Fruit fly (Drosophila melanogaster) whole organism, embryonic: ENCODE results near the gene cno.
A peak's percentile ranks its signal among the peaks of the same experiment; 100 is the strongest.

Experiments
- Ada2b ChIP-seq: fragments of 200-800 bp; sonication (Bioruptor generic); IDR thresholded peaks from 2 replicates; pipeline ENCODE4 v1.3.6; 2022; ENCODE audit warnings: missing biosample characterization, missing genetic modification characterization
- Aef1 ChIP-seq: fragments of 200-800 bp; sonication (Bioruptor generic); IDR thresholded peaks from 3 replicates; pipeline ENCODE4 v1.3.6; 2022; ENCODE audit warnings: missing biosample characterization, missing genetic modification characterization
- BtbVII ChIP-seq: fragments of 200-800 bp; sonication (Bioruptor generic); optimal IDR thresholded peaks from 3 replicates; lab custom pipeline; 2017; ENCODE audit warnings: missing biosample characterization, mild to moderate bottlenecking, missing genetic modification characterization
- CG10543 ChIP-seq: fragments of 200-800 bp; sonication (Bioruptor generic); optimal IDR thresholded peaks from 3 replicates; lab custom pipeline; 2017; ENCODE audit warnings: missing biosample characterization, mild to moderate bottlenecking, missing genetic modification characterization, moderate library complexity
- CG11696 ChIP-seq: fragments of 200-800 bp; sonication (Bioruptor generic); IDR thresholded peaks from 2 replicates; pipeline ENCODE4 v1.3.6; 2022; ENCODE audit warnings: missing biosample characterization, missing genetic modification characterization
- CG11723 ChIP-seq: fragments of 200-800 bp; sonication (Bioruptor generic); optimal IDR thresholded peaks from 2 replicates; lab custom pipeline; 2017; ENCODE audit warnings: missing biosample characterization, mild to moderate bottlenecking, missing genetic modification characterization
- CG15601 ChIP-seq: fragments of 200-800 bp; sonication (Bioruptor generic); optimal IDR thresholded peaks from 3 replicates; lab custom pipeline; 2019; ENCODE audit warnings: missing biosample characterization, mild to moderate bottlenecking, missing genetic modification characterization, moderate library complexity
- CG16863 ChIP-seq: fragments of 200-800 bp; sonication (Bioruptor generic); optimal IDR thresholded peaks from 3 replicates; lab custom pipeline; 2016; ENCODE audit warnings: missing biosample characterization, missing genetic modification characterization
- CG17912 ChIP-seq: fragments of 200-800 bp; sonication (Bioruptor generic); optimal IDR thresholded peaks from 2 replicates; lab custom pipeline; 2018; ENCODE audit warnings: missing biosample characterization, mild to moderate bottlenecking, missing genetic modification characterization
- CG1792 ChIP-seq: fragments of 200-800 bp; sonication (Bioruptor generic); optimal IDR thresholded peaks from 2 replicates; lab custom pipeline; 2016; ENCODE audit warnings: missing biosample characterization, missing genetic modification characterization
- CG18011 ChIP-seq: fragments of 200-800 bp; sonication (Bioruptor generic); optimal IDR thresholded peaks from 2 replicates; lab custom pipeline; 2017; ENCODE audit warnings: missing biosample characterization, missing genetic modification characterization, mild to moderate bottlenecking, moderate library complexity, missing genotype
- CG2875 ChIP-seq: fragments of 200-800 bp; sonication (Bioruptor generic); optimal IDR thresholded peaks from 2 replicates; lab custom pipeline; 2017; ENCODE audit warnings: missing biosample characterization, mild to moderate bottlenecking, missing genetic modification characterization, missing genetic modification reagents
- CG5245 ChIP-seq: fragments of 200-800 bp; sonication (Bioruptor generic); optimal IDR thresholded peaks from 3 replicates; lab custom pipeline; 2016; ENCODE audit warnings: missing biosample characterization, missing genetic modification characterization
- CG6683 ChIP-seq: fragments of 200-800 bp; sonication (Bioruptor generic); optimal IDR thresholded peaks from 2 replicates; lab custom pipeline; 2017; ENCODE audit warnings: missing biosample characterization, mild to moderate bottlenecking, missing genetic modification characterization, missing genetic modification reagents
- CG7745 ChIP-seq: fragments of 200-800 bp; sonication (Bioruptor generic); optimal IDR thresholded peaks from 2 replicates; lab custom pipeline; 2018; ENCODE audit warnings: missing biosample characterization, mild to moderate bottlenecking, missing genetic modification characterization, moderate library complexity
- CG7839 ChIP-seq: fragments of 200-800 bp; sonication (Bioruptor generic); optimal IDR thresholded peaks from 3 replicates; lab custom pipeline; 2018; ENCODE audit warnings: missing biosample characterization, mild to moderate bottlenecking, missing genetic modification characterization, moderate library complexity
- CG7928 ChIP-seq: fragments of 200-800 bp; sonication (Bioruptor generic); optimal IDR thresholded peaks from 2 replicates; lab custom pipeline; 2017; ENCODE audit warnings: missing biosample characterization, mild to moderate bottlenecking, missing genetic modification characterization
- CG8478 ChIP-seq: fragments of >200 bp; optimal IDR thresholded peaks from 2 replicates; lab custom pipeline; 2018
- Dbx ChIP-seq: fragments of 200-800 bp; sonication (Bioruptor generic); IDR thresholded peaks from 3 replicates; pipeline ENCODE4 v1.3.6; 2022; ENCODE audit warnings: missing biosample characterization, missing genetic modification characterization
- Deaf1 ChIP-seq: fragments of 200-800 bp; optimal IDR thresholded peaks from 3 replicates; lab custom pipeline; 2019; ENCODE audit warnings: missing biosample characterization, mild to moderate bottlenecking, missing genetic modification characterization, moderate library complexity
- Dll ChIP-seq: fragments of 200-800 bp; sonication (Bioruptor generic); IDR thresholded peaks from 4 replicates; pipeline ENCODE4 v1.3.6; 2022; ENCODE audit warnings: missing biosample characterization, missing genetic modification characterization; ENCODE audit not compliant: partially characterized antibody
- Hand ChIP-seq: fragments of 200-800 bp; sonication (Bioruptor generic); optimal IDR thresholded peaks from 2 replicates; lab custom pipeline; 2017; ENCODE audit warnings: mild to moderate bottlenecking, missing biosample characterization, missing genetic modification reagents, missing genetic modification characterization
- Lhr ChIP-seq: fragments of 200-800 bp; sonication (Bioruptor generic); optimal IDR thresholded peaks from 3 replicates; lab custom pipeline; 2017; ENCODE audit warnings: mild to moderate bottlenecking, missing biosample characterization, missing genetic modification reagents, missing genetic modification characterization
- Mes4 ChIP-seq: fragments of 200-800 bp; sonication (Bioruptor generic); optimal IDR thresholded peaks from 2 replicates; lab custom pipeline; 2016; ENCODE audit warnings: missing biosample characterization, missing genetic modification characterization
- NC2α ChIP-seq: fragments of 200-800 bp; sonication (Bioruptor generic); optimal IDR thresholded peaks from 2 replicates; lab custom pipeline; 2016; ENCODE audit warnings: missing biosample characterization, missing genetic modification characterization
- Xbp1 ChIP-seq: fragments of 200-800 bp; sonication (Bioruptor generic); optimal IDR thresholded peaks from 3 replicates; lab custom pipeline; 2016; ENCODE audit warnings: missing biosample characterization, mild to moderate bottlenecking, missing genetic modification characterization
- ase ChIP-seq: fragments of 200-800 bp; sonication (Bioruptor generic); IDR thresholded peaks from 3 replicates; pipeline ENCODE4 v1.3.6; 2022; ENCODE audit warnings: missing biosample characterization, missing genetic modification characterization
- bab2 ChIP-seq: fragments of 200-800 bp; sonication (Bioruptor generic); optimal IDR thresholded peaks from 2 replicates; lab custom pipeline; 2016; ENCODE audit warnings: missing biosample characterization, missing genetic modification characterization
- chif ChIP-seq, 2 experiments: fragments of 200-800 bp; sonication (Bioruptor generic); optimal IDR thresholded peaks; 3 replicates each; lab custom pipeline; 2016; ENCODE audit warnings: missing biosample characterization in 2 of 2, missing genetic modification characterization in 2 of 2
- chinmo ChIP-seq: fragments of 200-800 bp; sonication (Bioruptor generic); IDR thresholded peaks from 4 replicates; pipeline ENCODE4 v1.3.6; 2022; ENCODE audit warnings: missing biosample characterization, missing genetic modification characterization; ENCODE audit not compliant: partially characterized antibody
- dm ChIP-seq: fragments of 200-800 bp; sonication (Bioruptor generic); optimal IDR thresholded peaks from 3 replicates; lab custom pipeline; 2016; ENCODE audit warnings: missing biosample characterization, missing genetic modification characterization
- dmrt99B ChIP-seq: fragments of 200-800 bp; sonication (Bioruptor generic); optimal IDR thresholded peaks from 2 replicates; lab custom pipeline; 2018; ENCODE audit warnings: missing biosample characterization, mild to moderate bottlenecking, missing genetic modification characterization, moderate library complexity
- ems ChIP-seq: fragments of 200-800 bp; sonication (Bioruptor generic); optimal IDR thresholded peaks from 3 replicates; lab custom pipeline; 2016; ENCODE audit warnings: missing biosample characterization, missing genetic modification characterization
- fd102C ChIP-seq: fragments of 200-800 bp; sonication (Bioruptor generic); optimal IDR thresholded peaks from 2 replicates; lab custom pipeline; 2018; ENCODE audit warnings: missing biosample characterization, mild to moderate bottlenecking, missing genetic modification characterization, moderate library complexity
- gfzf ChIP-seq: fragments of 200-800 bp; sonication (Bioruptor generic); optimal IDR thresholded peaks from 2 replicates; lab custom pipeline; 2016; ENCODE audit warnings: missing biosample characterization, mild to moderate bottlenecking, missing genetic modification characterization, moderate library complexity
- gro ChIP-seq: fragments of 200-800 bp; sonication (Bioruptor generic); optimal IDR thresholded peaks from 2 replicates; lab custom pipeline; 2016; ENCODE audit warnings: missing biosample characterization, missing genetic modification characterization
- gsb ChIP-seq: fragments of 200-800 bp; sonication (Bioruptor generic); IDR thresholded peaks from 2 replicates; pipeline ENCODE4 v1.3.6; 2022; ENCODE audit warnings: missing biosample characterization, missing genetic modification characterization
- h ChIP-seq: fragments of >200 bp; optimal IDR thresholded peaks from 2 replicates; lab custom pipeline; 2017
- hkb ChIP-seq, 2 experiments: fragments of 200-800 bp in 1 of 2; fragments of >200 bp in 1 of 2; sonication (Bioruptor generic) in 1 of 2; IDR thresholded peaks in 1 of 2; optimal IDR thresholded peaks in 1 of 2; 2 replicates each; pipeline versions ENCODE4 v1.3.6 to Lab custom; 2017 to 2022; ENCODE audit warnings: missing biosample characterization in 1 of 2, missing genetic modification characterization in 1 of 2
- ken ChIP-seq: fragments of 200-800 bp; sonication (Bioruptor generic); IDR thresholded peaks from 3 replicates; pipeline ENCODE4 v1.3.6; 2022; ENCODE audit warnings: missing biosample characterization, missing genetic modification characterization
- lmd ChIP-seq: fragments of 200-800 bp; sonication (Bioruptor generic); IDR thresholded peaks from 2 replicates; pipeline ENCODE4 v1.3.6; 2022; ENCODE audit warnings: missing biosample characterization, missing genetic modification characterization
- luna ChIP-seq: fragments of 200-800 bp; sonication (Bioruptor generic); optimal IDR thresholded peaks from 2 replicates; lab custom pipeline; 2016; ENCODE audit warnings: missing biosample characterization, missing genetic modification characterization
- nom ChIP-seq: fragments of 200-800 bp; sonication (Bioruptor generic); optimal IDR thresholded peaks from 2 replicates; lab custom pipeline; 2017; ENCODE audit warnings: missing biosample characterization, missing genetic modification characterization, mild to moderate bottlenecking, moderate library complexity, missing genetic modification reagents
- pfk ChIP-seq: fragments of 200-800 bp; sonication (Bioruptor generic); optimal IDR thresholded peaks from 2 replicates; lab custom pipeline; 2018; ENCODE audit warnings: missing biosample characterization, mild to moderate bottlenecking, missing genetic modification characterization, moderate library complexity
- prd ChIP-seq, 3 experiments: fragments of >200 bp in 2 of 3; fragments of 200-800 bp in 1 of 3; sonication (Bioruptor generic) in 1 of 3; optimal IDR thresholded peaks in 2 of 3; IDR thresholded peaks in 1 of 3; 2 replicates in 2 of 3; 3 replicates in 1 of 3; pipeline versions ENCODE4 v1.3.6 to Lab custom; 2017 to 2022; ENCODE audit warnings: missing biosample characterization in 1 of 3, missing genetic modification characterization in 1 of 3
- row ChIP-seq: fragments of 200-800 bp; sonication (Bioruptor generic); IDR thresholded peaks from 3 replicates; pipeline ENCODE4 v1.3.6; 2022; ENCODE audit warnings: missing biosample characterization, missing genetic modification characterization
- ttk ChIP-seq: fragments of 200-800 bp; sonication (Bioruptor generic); IDR thresholded peaks from 2 replicates; pipeline ENCODE4 v2.1.2; 2022; ENCODE audit warnings: missing biosample characterization, missing genetic modification characterization

cno gene

DNA sequence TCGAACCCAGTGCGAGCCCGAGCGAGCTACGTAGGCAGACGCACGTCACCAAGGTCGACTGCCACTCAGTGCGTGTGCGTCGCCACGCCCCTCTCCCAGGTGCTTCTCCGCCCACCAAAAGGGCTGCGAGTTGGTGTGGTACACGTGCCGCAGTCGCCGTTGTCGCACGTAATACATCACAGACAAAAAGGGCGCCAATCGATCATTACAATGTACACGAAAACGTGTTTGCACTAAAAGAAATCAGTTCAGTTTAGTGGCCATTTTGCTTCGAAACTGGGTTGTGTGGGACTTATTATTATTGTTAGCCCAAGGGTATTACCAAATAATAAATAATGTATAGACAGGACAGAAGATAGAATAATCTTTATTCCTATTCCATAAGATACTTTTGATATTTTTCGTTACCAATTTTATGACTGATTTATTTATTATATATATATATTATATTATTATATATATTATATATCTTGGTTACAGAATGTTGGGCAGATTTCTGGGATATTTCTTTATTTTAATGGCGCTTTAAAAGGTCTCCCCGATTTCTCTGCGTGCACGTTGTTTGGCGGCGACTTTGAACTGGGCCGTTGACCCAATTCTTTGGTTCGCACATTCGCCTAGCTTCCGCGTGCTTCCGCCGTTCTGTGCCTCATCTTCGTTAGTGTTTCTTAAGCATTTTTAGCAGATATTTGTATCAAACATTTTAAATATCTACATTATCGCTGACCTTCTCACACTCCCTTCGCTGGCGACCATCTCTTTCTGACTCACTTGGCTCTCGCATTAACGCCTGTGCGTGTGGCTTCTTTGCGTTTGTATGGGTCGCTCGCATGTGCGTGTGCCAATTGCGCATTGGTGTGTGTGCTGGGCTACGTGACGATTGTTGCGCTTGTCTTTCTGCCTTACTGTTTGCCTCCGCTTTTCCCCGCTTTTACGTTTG is 46.3 kb upstream of the cno start (continued):
- 0 out of 3 replicates have a peak, but pooled peaks have one; percentile 24 for TF ChIP-seq ken (GFP tag; lab: Robert Waterston, UW)
- TF ChIP-seq CG7928 (GFP tag; lab: Kevin White, UChicago): peak; percentile 29
- peak; percentile 58 for TF ChIP-seq CG18011 (GFP tag; lab: Kevin White, UChicago)
- peak; percentile 88; the same call in 1 of the 2 replicates for TF ChIP-seq lmd (GFP tag; lab: Robert Waterston, UW)
- no peak for TF ChIP-seq gfzf (GFP tag; lab: Kevin White, UChicago)
- TF ChIP-seq Dbx (GFP tag; lab: Robert Waterston, UW): no peak; the same call in 1 of the 3 replicates
- TF ChIP-seq hkb (optimal IDR thresholded peaks at IDR 0.05; lab: Kevin White, UChicago): no peak
- peak; percentile 68 for TF ChIP-seq hkb (GFP tag; IDR thresholded peaks at IDR 0.05; lab: Robert Waterston, UW)
- no peak for TF ChIP-seq CG7745 (tag; lab: Kevin White, UChicago)
- peak; percentile 19 to 34 for TF ChIP-seq chif (GFP tag; optimal IDR thresholded peaks at IDR 0.05; lab: Kevin White, UChicago)
- TF ChIP-seq Dll: 0 out of 4 replicates have a peak, but pooled peaks have one; percentile 29
- TF ChIP-seq ase (GFP tag; lab: Robert Waterston, UW): peak; percentile 68; the same call in 2 of the 3 replicates
- no peak for TF ChIP-seq pfk (GFP tag; lab: Kevin White, UChicago)
- no peak for TF ChIP-seq NC2α (GFP tag; lab: Kevin White, UChicago)
- TF ChIP-seq CG15601 (tag; lab: Kevin White, UChicago): peak; percentile 73
- TF ChIP-seq CG1792 (GFP tag; lab: Kevin White, UChicago): no peak
- peak; percentile 70 for TF ChIP-seq ttk
- no peak for TF ChIP-seq Mes4 (GFP tag; lab: Kevin White, UChicago)
- peak; percentile 63; the same call in 1 of the 2 replicates for TF ChIP-seq gsb
- peak; percentile 41 for TF ChIP-seq nom
- peak; percentile 63 for TF ChIP-seq CG11723 (GFP tag; lab: Kevin White, UChicago)
- peak; percentile 45 for TF ChIP-seq CG17912
- TF ChIP-seq Xbp1 (GFP tag; lab: Kevin White, UChicago): peak; percentile 82
- TF ChIP-seq CG7839 (tag; lab: Kevin White, UChicago): peak; percentile 94
- no peak for TF ChIP-seq luna (GFP tag; lab: Kevin White, UChicago)
- TF ChIP-seq prd (optimal IDR thresholded peaks at IDR 0.05; lab: Kevin White, UChicago): no peak
- peak; percentile 82 for TF ChIP-seq prd (GFP tag; IDR thresholded peaks at IDR 0.05; lab: Robert Waterston, UW)
- TF ChIP-seq h (lab: Kevin White, UChicago): no peak
- peak; percentile 73 for TF ChIP-seq CG2875
- peak; percentile 33 for TF ChIP-seq gro (GFP tag; lab: Kevin White, UChicago)
- TF ChIP-seq CG10543 (GFP tag; lab: Kevin White, UChicago): peak; percentile 89
- peak; percentile 61 for TF ChIP-seq CG11696 (GFP tag; lab: Robert Waterston, UW)
- TF ChIP-seq Ada2b (GFP tag; lab: Robert Waterston, UW): peak; percentile 72
- no peak for TF ChIP-seq Lhr (GFP tag; lab: Kevin White, UChicago)
- peak; percentile 52 for TF ChIP-seq CG5245
- TF ChIP-seq chinmo: peak; percentile 97
- peak; percentile 70 for TF ChIP-seq CG6683
- TF ChIP-seq Deaf1 (tag; lab: Kevin White, UChicago): peak; percentile 45
- peak; percentile 77 for TF ChIP-seq row
- peak; percentile 73 for TF ChIP-seq Hand (GFP tag; lab: Kevin White, UChicago)
- TF ChIP-seq BtbVII (GFP tag; lab: Kevin White, UChicago): peak; percentile 89
- TF ChIP-seq CG16863 (GFP tag; lab: Kevin White, UChicago): no peak
- TF ChIP-seq fd102C: no peak
- no peak for TF ChIP-seq bab2 (GFP tag; lab: Kevin White, UChicago)
- TF ChIP-seq Aef1: peak; percentile 71; the same call in 2 of the 3 replicates
- TF ChIP-seq dm (GFP tag; lab: Kevin White, UChicago): no peak
- TF ChIP-seq ems (GFP tag; lab: Kevin White, UChicago): no peak
- peak; percentile 90 for TF ChIP-seq dmrt99B
- no peak for TF ChIP-seq CG8478 (lab: Kevin White, UChicago)
